Fruit fly (Drosophila melanogaster): Measurements from ENCODE around the gene CG14143.
A peak's percentile ranks its signal among the peaks of the same experiment; 100 is the strongest.

CG14143 gene

dm6 chr3L:11119396-11119900, 15.3 kb upstream of the CG14143 start (continued):
- peak; percentile 40; the same call in 1 of the 2 replicates for TF ChIP-seq al (GFP tag; IDR thresholded peaks at IDR 0.05)
- no peak for TF ChIP-seq pb (GFP tag; optimal IDR thresholded peaks at IDR 0.05)
- peak; percentile 21 for TF ChIP-seq HLH54F (GFP tag; optimal IDR thresholded peaks at IDR 0.05)
- 0 out of 3 replicates have a peak, but pooled peaks have one; percentile 25 for TF ChIP-seq ken (GFP tag; IDR thresholded peaks at IDR 0.05)
- TF ChIP-seq row (GFP tag; IDR thresholded peaks at IDR 0.05), result peak; percentile 44
- no peak for TF ChIP-seq wor (GFP tag; IDR thresholded peaks at IDR 0.05)
- TF ChIP-seq CG2120 (GFP tag; optimal IDR thresholded peaks at IDR 0.05), result no peak
- TF ChIP-seq btn (GFP tag; optimal IDR thresholded peaks at IDR 0.05), result no peak
- peak; percentile 57; the same call in 1 of the 3 replicates for TF ChIP-seq CG2199 (GFP tag; IDR thresholded peaks at IDR 0.05)
- no peak for TF ChIP-seq CG15011 (GFP tag; optimal IDR thresholded peaks at IDR 0.05)
- TF ChIP-seq jing (GFP tag; optimal IDR thresholded peaks at IDR 0.05), result no peak
- no peak for TF ChIP-seq Max (GFP tag; optimal IDR thresholded peaks at IDR 0.05)
- TF ChIP-seq NFAT (GFP tag; IDR thresholded peaks at IDR 0.05), result peak; percentile 52; the same call in 1 of the 2 replicates
- TF ChIP-seq Sox100B (GFP tag; optimal IDR thresholded peaks at IDR 0.05), result no peak
- TF ChIP-seq Ets65A (GFP tag), result peak; percentile 53
- TF ChIP-seq Antp (GFP tag; optimal IDR thresholded peaks at IDR 0.05), result peak; percentile 29
- TF ChIP-seq CG1647 (GFP tag; optimal IDR thresholded peaks at IDR 0.05), result no peak
- no peak for TF ChIP-seq Poxn (GFP tag; IDR thresholded peaks at IDR 0.05)
- TF ChIP-seq CG9817 (tag; optimal IDR thresholded peaks at IDR 0.05), result peak; percentile 27
- peak; percentile 16; the same call in 1 of the 2 replicates for TF ChIP-seq CG32767 (GFP tag; IDR thresholded peaks at IDR 0.05)
- TF ChIP-seq prd (optimal IDR thresholded peaks at IDR 0.05), result no peak
- 0 out of 3 replicates have a peak, but pooled peaks have one; percentile 9 for TF ChIP-seq prd (GFP tag; IDR thresholded peaks at IDR 0.05)
- peak; percentile 63 for TF ChIP-seq Rfx (GFP tag; IDR thresholded peaks at IDR 0.05)
- TF ChIP-seq CG17568 (GFP tag; optimal IDR thresholded peaks at IDR 0.05), result peak; percentile 61
- no peak for TF ChIP-seq Hmx (GFP tag; optimal IDR thresholded peaks at IDR 0.05)
- peak; percentile 14 for TF ChIP-seq Xbp1 (GFP tag; optimal IDR thresholded peaks at IDR 0.05)
- TF ChIP-seq CG17829 (tag; optimal IDR thresholded peaks at IDR 0.05), result no peak
- no peak for TF ChIP-seq CrebB (tag; optimal IDR thresholded peaks at IDR 0.05)
- TF ChIP-seq CG16815 (GFP tag; optimal IDR thresholded peaks at IDR 0.05), result no peak
- 0 out of 2 replicates have a peak, but pooled peaks have one; percentile 10 for TF ChIP-seq CG4404 (GFP tag; IDR thresholded peaks at IDR 0.05)
- TF ChIP-seq trem (tag; optimal IDR thresholded peaks at IDR 0.05), result no peak
- no peak for TF ChIP-seq Oli (tag; optimal IDR thresholded peaks at IDR 0.05)
- no peak for TF ChIP-seq Hr39 (optimal IDR thresholded peaks at IDR 0.05)
- peak; percentile 38; the same call in 1 of the 3 replicates for TF ChIP-seq dysf (GFP tag; IDR thresholded peaks at IDR 0.05)
- no peak for TF ChIP-seq oc (tag; optimal IDR thresholded peaks at IDR 0.05)
- TF ChIP-seq CG7372 (GFP tag; IDR thresholded peaks at IDR 0.05), result no peak
- peak; percentile 15 for TF ChIP-seq cad (GFP tag; optimal IDR thresholded peaks at IDR 0.05)
- TF ChIP-seq CG8290 (GFP tag; optimal IDR thresholded peaks at IDR 0.05), result no peak
- peak in 1 of 2 experiments; percentile 59 for TF ChIP-seq CG8290 (tag; optimal IDR thresholded peaks at IDR 0.05)
- no peak for TF ChIP-seq CG2712 (tag; optimal IDR thresholded peaks at IDR 0.05)
- peak; percentile 66 for TF ChIP-seq slbo (GFP tag; IDR thresholded peaks at IDR 0.05)
- TF ChIP-seq H2.0 (GFP tag; IDR thresholded peaks at IDR 0.05), result peak; percentile 5; the same call in 1 of the 2 replicates
- 0 out of 3 replicates have a peak, but pooled peaks have one; percentile 37 for TF ChIP-seq CG6791 (GFP tag; IDR thresholded peaks at IDR 0.05; ENCODE audit: partially characterized antibody)
- TF ChIP-seq phol (tag; optimal IDR thresholded peaks at IDR 0.05), result no peak
- no peak for TF ChIP-seq CG34376 (GFP tag; optimal IDR thresholded peaks at IDR 0.05)
- TF ChIP-seq Doc2 (GFP tag; IDR thresholded peaks at IDR 0.05), result no peak
- peak; percentile 54; the same call in 1 of the 2 replicates for TF ChIP-seq CG14441 (GFP tag; IDR thresholded peaks at IDR 0.05)
- TF ChIP-seq CG12769 (tag; optimal IDR thresholded peaks at IDR 0.05), result peak; percentile 7
- TF ChIP-seq Dbx (GFP tag; IDR thresholded peaks at IDR 0.05), result peak; percentile 37; the same call in 1 of the 3 replicates
- 0 out of 2 replicates have a peak, but pooled peaks have one; percentile 24 for TF ChIP-seq Ptx1 (GFP tag; IDR thresholded peaks at IDR 0.05)
- TF ChIP-seq CG17912 (GFP tag; optimal IDR thresholded peaks at IDR 0.05), result no peak
- no peak for TF ChIP-seq CkIIα-i1 (GFP tag; IDR thresholded peaks at IDR 0.05)
- peak; percentile 33 for TF ChIP-seq chn (GFP tag; optimal IDR thresholded peaks at IDR 0.05)

Measured in whole organism, embryonic.